Fruit fly (Drosophila melanogaster) whole organism, pupa: ENCODE results near the gene NHP2.

ENCODE experiments used
- CG17806 ChIP-seq: fragments of 200-800 bp; sonication (Bioruptor generic); optimal IDR thresholded peaks from 2 replicates; lab custom pipeline; 2018; ENCODE audit warnings: missing biosample characterization, mild to moderate bottlenecking, missing genetic modification characterization, moderate library complexity
- CG4496 ChIP-seq: fragments of 200-800 bp; sonication (Bioruptor generic); IDR thresholded peaks from 3 replicates; pipeline ENCODE4 v1.3.6; 2022; ENCODE audit warnings: missing biosample characterization, missing genetic modification characterization

DNA sequence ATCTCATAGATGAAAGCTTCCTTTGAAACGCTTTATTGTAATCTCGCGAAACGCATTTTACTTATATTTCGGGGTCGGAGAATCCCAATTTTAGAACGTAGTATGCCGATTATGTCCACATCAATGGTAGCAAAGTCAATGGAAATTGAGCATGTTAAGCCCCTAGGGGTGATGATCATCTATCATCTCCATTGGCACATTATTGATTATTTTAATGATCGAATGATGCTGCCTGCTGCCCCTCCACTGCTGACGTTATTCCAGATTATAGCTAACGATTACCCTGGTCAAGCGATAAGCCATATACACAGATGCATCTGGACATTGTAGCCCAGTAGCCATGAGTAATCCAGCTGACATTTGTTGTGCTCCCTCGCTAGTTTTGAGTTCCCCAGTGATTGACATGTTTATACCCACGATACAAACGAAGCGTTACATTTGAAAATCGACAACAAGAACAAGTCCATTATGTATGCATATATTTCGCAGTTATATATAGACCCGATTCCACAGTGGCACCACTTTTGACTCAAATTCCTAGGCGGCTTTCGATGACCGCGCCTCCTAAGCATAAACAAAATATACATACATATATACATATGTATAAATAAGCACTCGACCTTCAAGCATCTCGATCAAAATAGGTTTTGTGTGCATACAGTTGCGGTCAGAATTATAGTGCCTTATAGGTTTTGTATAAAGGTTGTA is 17.6 kb downstream of the NHP2 start:
- TF ChIP-seq CG17806 (tag; lab: Kevin White, UChicago) (no peak), CG4496 (GFP tag; lab: Robert Waterston, UW) (no peak)
